Worm (Caenorhabditis elegans) whole organism, mixed stage, embryonic: ENCODE measurements around the gene K10C2.12.

Source experiments
- M03D4.4 ChIP-seq: sonication (generic microtip); optimal IDR thresholded peaks from 2 replicates; lab custom pipeline; 2017; ENCODE audit warnings: mild to moderate bottlenecking, missing genetic modification characterization, missing compliant biosample characterization
- bed-3 ChIP-seq: fragments of 200-800 bp; sonication (Bioruptor generic); optimal IDR thresholded peaks from 3 replicates; lab custom pipeline; 2018; ENCODE audit warnings: mild to moderate bottlenecking, missing genetic modification characterization, moderate library complexity, missing compliant biosample characterization
- blmp-1 ChIP-seq: fragments of 150-350 bp; optimal IDR thresholded peaks from 2 replicates; lab custom pipeline; 2014; ENCODE audit warnings: missing biosample characterization, missing genetic modification characterization
- ceh-39 ChIP-seq: fragments of 150-350 bp; optimal IDR thresholded peaks from 2 replicates; lab custom pipeline; 2014; ENCODE audit warnings: missing biosample characterization, missing genetic modification characterization
- ceh-43 ChIP-seq: fragments of 200-800 bp; sonication (Bioruptor generic); optimal IDR thresholded peaks from 2 replicates; lab custom pipeline; 2018; ENCODE audit warnings: mild to moderate bottlenecking, missing genetic modification characterization, moderate library complexity, missing compliant biosample characterization
- ceh-83 ChIP-seq: fragments of 200-800 bp; sonication (Bioruptor generic); optimal IDR thresholded peaks from 2 replicates; lab custom pipeline; 2018; ENCODE audit warnings: mild to moderate bottlenecking, missing genetic modification characterization, missing compliant biosample characterization
- ces-1 ChIP-seq: fragments of 150-350 bp; optimal IDR thresholded peaks from 2 replicates; lab custom pipeline; 2014; ENCODE audit warnings: missing biosample characterization, missing genetic modification reagents, missing genetic modification characterization
- cnd-1 ChIP-seq: fragments of 200-800 bp; sonication (Bioruptor generic); optimal IDR thresholded peaks from 2 replicates; lab custom pipeline; 2018; ENCODE audit warnings: mild to moderate bottlenecking, missing genetic modification characterization, missing compliant biosample characterization
- drap-1 ChIP-seq: fragments of 200-800 bp; sonication (Bioruptor generic); optimal IDR thresholded peaks from 3 replicates; lab custom pipeline; 2018; ENCODE audit warnings: mild to moderate bottlenecking, missing genetic modification characterization, missing compliant biosample characterization
- elt-1 ChIP-seq: sonication (generic microtip); optimal IDR thresholded peaks from 2 replicates; lab custom pipeline; 2017; ENCODE audit warnings: missing genetic modification characterization, mild to moderate bottlenecking, missing compliant biosample characterization, antibody characterized with exemption, moderate library complexity, borderline replicate concordance; ENCODE audit not compliant: insufficient read depth
- elt-3 ChIP-seq: fragments of 150-350 bp; optimal IDR thresholded peaks from 2 replicates; lab custom pipeline; 2014; ENCODE audit warnings: missing biosample characterization, missing genetic modification characterization
- flh-1 ChIP-seq: fragments of 200-800 bp; sonication (Bioruptor generic); optimal IDR thresholded peaks from 2 replicates; lab custom pipeline; 2018; ENCODE audit warnings: mild to moderate bottlenecking, missing genetic modification characterization, moderate library complexity, missing compliant biosample characterization
- ham-2 ChIP-seq: fragments of 200-800 bp; sonication (Bioruptor generic); optimal IDR thresholded peaks from 2 replicates; lab custom pipeline; 2018; ENCODE audit warnings: mild to moderate bottlenecking, missing genetic modification characterization, missing compliant biosample characterization
- hlh-1 ChIP-seq: fragments of 150-350 bp; optimal IDR thresholded peaks from 2 replicates; lab custom pipeline; 2014; ENCODE audit warnings: missing biosample characterization, missing genetic modification reagents, missing genetic modification characterization
- lin-13 ChIP-seq: fragments of 150-350 bp; optimal IDR thresholded peaks from 2 replicates; lab custom pipeline; 2014; ENCODE audit warnings: missing biosample characterization, missing genetic modification characterization
- lin-32 ChIP-seq: fragments of 200-800 bp; sonication (Bioruptor generic); optimal IDR thresholded peaks from 2 replicates; lab custom pipeline; 2018; ENCODE audit warnings: mild to moderate bottlenecking, missing genetic modification characterization, missing compliant biosample characterization
- lsy-2 ChIP-seq: fragments of 150-350 bp; optimal IDR thresholded peaks from 2 replicates; lab custom pipeline; 2014; ENCODE audit warnings: missing biosample characterization, missing genetic modification characterization
- mab-5 ChIP-seq: fragments of 150-350 bp; optimal IDR thresholded peaks from 2 replicates; lab custom pipeline; 2014; ENCODE audit warnings: missing biosample characterization, missing genetic modification characterization
- mep-1 ChIP-seq: fragments of 150-350 bp; optimal IDR thresholded peaks from 2 replicates; lab custom pipeline; 2017; ENCODE audit warnings: missing biosample characterization, missing genetic modification reagents, missing genetic modification characterization, inconsistent platforms
- mls-2 ChIP-seq: sonication (generic microtip); optimal IDR thresholded peaks from 2 replicates; lab custom pipeline; 2016; ENCODE audit warnings: mild to moderate bottlenecking, missing genetic modification characterization, moderate library complexity, missing compliant biosample characterization
- nhr-12 ChIP-seq: fragments of 150-350 bp; optimal IDR thresholded peaks from 2 replicates; lab custom pipeline; 2014; ENCODE audit warnings: missing biosample characterization, missing genetic modification characterization
- nhr-2 ChIP-seq: fragments of 150-350 bp; optimal IDR thresholded peaks from 2 replicates; lab custom pipeline; 2014; ENCODE audit warnings: missing biosample characterization, missing genetic modification characterization
- nhr-237 ChIP-seq: fragments of 150-350 bp; optimal IDR thresholded peaks from 2 replicates; lab custom pipeline; 2014; ENCODE audit warnings: missing biosample characterization, missing genetic modification characterization
- nhr-28 ChIP-seq: fragments of 150-350 bp; optimal IDR thresholded peaks from 2 replicates; lab custom pipeline; 2014; ENCODE audit warnings: missing biosample characterization, missing genetic modification characterization
- nhr-76 ChIP-seq: sonication (generic microtip); optimal IDR thresholded peaks from 2 replicates; lab custom pipeline; 2017; ENCODE audit warnings: missing biosample characterization, missing genetic modification characterization
- pha-4 ChIP-seq: fragments of 150-350 bp; optimal IDR thresholded peaks from 2 replicates; lab custom pipeline; 2018; ENCODE audit warnings: missing biosample characterization, missing genetic modification reagents, missing genetic modification characterization
- sem-2 ChIP-seq: fragments of 200-800 bp; sonication (Bioruptor generic); optimal IDR thresholded peaks from 2 replicates; lab custom pipeline; 2018; ENCODE audit warnings: mild to moderate bottlenecking, missing genetic modification characterization, missing compliant biosample characterization
- snpc-4 ChIP-seq: fragments of 150-350 bp; optimal IDR thresholded peaks from 2 replicates; lab custom pipeline; 2014; ENCODE audit warnings: missing biosample characterization, missing genetic modification characterization
- sptf-1 ChIP-seq: sonication (generic microtip); optimal IDR thresholded peaks from 2 replicates; lab custom pipeline; 2017; ENCODE audit warnings: mild to moderate bottlenecking, missing genetic modification characterization, moderate library complexity, missing compliant biosample characterization
- tbx-8 ChIP-seq: fragments of 200-800 bp; sonication (Bioruptor generic); optimal IDR thresholded peaks from 2 replicates; lab custom pipeline; 2018; ENCODE audit warnings: mild to moderate bottlenecking, missing genetic modification characterization, moderate library complexity, missing compliant biosample characterization
- unc-120 ChIP-seq: sonication (generic microtip); optimal IDR thresholded peaks from 2 replicates; lab custom pipeline; 2017; ENCODE audit warnings: missing genetic modification characterization, missing compliant biosample characterization; ENCODE audit not compliant: poor library complexity, severe bottlenecking
- unc-39 ChIP-seq: fragments of 150-350 bp; optimal IDR thresholded peaks from 2 replicates; lab custom pipeline; 2014; ENCODE audit warnings: missing biosample characterization, missing genetic modification characterization
- unc-62 ChIP-seq: fragments of 150-350 bp; optimal IDR thresholded peaks from 2 replicates; lab custom pipeline; 2014; ENCODE audit warnings: missing biosample characterization, missing genetic modification reagents, missing genetic modification characterization
- zip-8 ChIP-seq: fragments of 150-350 bp; optimal IDR thresholded peaks from 2 replicates; lab custom pipeline; 2014; ENCODE audit warnings: missing biosample characterization, missing genetic modification characterization
- ztf-11 ChIP-seq: fragments of 150-350 bp; optimal IDR thresholded peaks from 2 replicates; lab custom pipeline; 2014; ENCODE audit warnings: missing biosample characterization, missing genetic modification characterization

K10C2.12 gene

ce11 chrX:6384537-6384936 lies 36.0 kb downstream of the K10C2.12 start:
- TF ChIP-seq elt-1 (tag; lab: Kevin White, UChicago) = peak; percentile 90
- no peak for TF ChIP-seq mep-1 (tag; lab: Kevin White, UChicago)
- TF ChIP-seq, all 35 proteins: peak for 1

- no peak for TF ChIP-seq sptf-1
- TF ChIP-seq hlh-1 = no peak
- no peak for TF ChIP-seq zip-8 (tag; lab: Kevin White, UChicago)
- TF ChIP-seq ztf-11 = no peak
- TF ChIP-seq nhr-237 (tag; lab: Kevin White, UChicago) = no peak
- no peak for TF ChIP-seq snpc-4 (tag; lab: Kevin White, UChicago)
- TF ChIP-seq elt-1 (tag; lab: Kevin White, UChicago) = peak; percentile 24
- peak; percentile 19 for TF ChIP-seq ham-2
These were observed 37.7 kb downstream of the K10C2.12 start for ce11 chrX:6382930-6383329.

- TF ChIP-seq elt-3 (tag; lab: Kevin White, UChicago) (no peak), cnd-1 (tag; lab: Kevin White, UChicago) (peak; percentile 15), nhr-237 (tag; lab: Kevin White, UChicago) (peak; percentile 44), bed-3 (no peak), ceh-39 (tag; lab: Kevin White, UChicago) (no peak), elt-1 (tag; lab: Kevin White, UChicago) (no peak), unc-120 (tag; lab: Kevin White, UChicago) (peak; percentile 36), sptf-1 (peak; percentile 54), tbx-8 (no peak), nhr-12 (tag; lab: Kevin White, UChicago) (no peak), zip-8 (tag; lab: Kevin White, UChicago) (no peak), ceh-43 (GFP tag; lab: Kevin White, UChicago) (no peak), unc-39 (tag; lab: Kevin White, UChicago) (no peak), lin-13 (peak; percentile 71), mls-2 (tag; lab: Kevin White, UChicago) (peak; percentile 56), mab-5 (tag; lab: Kevin White, UChicago) (no peak), lsy-2 (tag; lab: Kevin White, UChicago) (peak; percentile 11), ceh-83 (GFP tag; lab: Kevin White, UChicago) (no peak), ztf-11 (peak; percentile 20), nhr-2 (no peak), hlh-1 (peak; percentile 56), mep-1 (tag; lab: Kevin White, UChicago) (peak; percentile 62), drap-1 (peak; percentile 65), sem-2 (no peak), ham-2 (peak; percentile 47), ces-1 (peak; percentile 44), snpc-4 (tag; lab: Kevin White, UChicago) (no peak), blmp-1 (tag; lab: Kevin White, UChicago) (no peak), pha-4 (tag; lab: Kevin White, UChicago) (peak; percentile 91), nhr-28 (tag; lab: Kevin White, UChicago) (no peak), flh-1 (GFP tag; lab: Kevin White, UChicago) (no peak), lin-32 (GFP tag; lab: Kevin White, UChicago) (no peak), nhr-76 (tag; lab: Kevin White, UChicago) (no peak), unc-62 (GFP tag; lab: Kevin White, UChicago) (no peak), M03D4.4 (no peak)
These were observed 42.2 kb downstream of the K10C2.12 start for ce11 chrX:6378363-6378762.

ce11 chrX:6377634-6378288 lies 42.8 kb downstream of the K10C2.12 start, which contains the start of gene lmp-1:
TSS of gene lmp-1 (minus strand) at chrX:6377684.
- TF ChIP-seq mep-1 (tag; lab: Kevin White, UChicago) (no peak), pha-4 (tag; lab: Kevin White, UChicago) (no peak), ces-1 (no peak)
- TF ChIP-seq, all 35 proteins: peak for 0
